3 worm cellular contexts compared by ENCODE assay signal in genomic region chrV:2703299-2703698, ce11.
TF ChIP-seq lines count a peak whose summit lies in the region.

No protein-coding gene starts in this region.

TF ChIP-seq in whole organism, L4 larva, 104 proteins besides CTCF, POLR2A, EP300 and RAD21:
- no peak for TF ChIP-seq spr-1 (tag; optimal IDR thresholded peaks at IDR 0.05; lab: Kevin White, UChicago)
- TF ChIP-seq nhr-28 (tag; optimal IDR thresholded peaks at IDR 0.05; lab: Kevin White, UChicago) = no peak
- no peak for TF ChIP-seq nhr-42 (GFP tag; IDR thresholded peaks at IDR 0.05; lab: Robert Waterston, UW)
- TF ChIP-seq sdz-12 (GFP tag; optimal IDR thresholded peaks at IDR 0.05; lab: Kevin White, UChicago) = peak; percentile 38
- 0 out of 2 replicates have a peak, but pooled peaks have one; percentile 24 for TF ChIP-seq egl-43 (GFP tag; IDR thresholded peaks at IDR 0.05; lab: Robert Waterston, UW)
- TF ChIP-seq F44E2.7 (GFP tag; IDR thresholded peaks at IDR 0.05; lab: Robert Waterston, UW) = 0 out of 2 replicates have a peak, but pooled peaks have one; percentile 13
- TF ChIP-seq R02D3.7 (tag; optimal IDR thresholded peaks at IDR 0.05; lab: Kevin White, UChicago) = no peak
- no peak for TF ChIP-seq saeg-2 (GFP tag; IDR thresholded peaks at IDR 0.05; lab: Robert Waterston, UW)
- TF ChIP-seq aha-1 (tag; lab: Kevin White, UChicago) = peak; percentile 90
- no peak for TF ChIP-seq lsy-2 (tag; optimal IDR thresholded peaks at IDR 0.05; lab: Kevin White, UChicago)
- peak; percentile 84 for TF ChIP-seq set-16 (GFP tag; IDR thresholded peaks at IDR 0.05; lab: Robert Waterston, UW)

TF ChIP-seq in whole organism, early embryonic, 17 proteins besides CTCF, POLR2A, EP300 and RAD21:
- peak; percentile 6; the same call in 1 of the 2 replicates for TF ChIP-seq tbx-11 (GFP tag; IDR thresholded peaks at IDR 0.05; lab: Robert Waterston, UW)
- no peak for TF ChIP-seq ama-1 (optimal IDR thresholded peaks at IDR 0.05; lab: Kevin White, UChicago)

TF ChIP-seq in whole organism, young adult, 124 proteins besides CTCF, POLR2A, EP300 and RAD21:
- TF ChIP-seq zfh-2 (GFP tag; conservative IDR thresholded peaks at IDR 0.05; lab: Robert Waterston, UW) (peak; percentile 53; the same call in 1 of the 2 replicates), ztf-18 (tag; optimal IDR thresholded peaks at IDR 0.05; lab: Kevin White, UChicago) (no peak), F57A8.1 (GFP tag; optimal IDR thresholded peaks at IDR 0.05; lab: Kevin White, UChicago) (no peak), ceh-27 (GFP tag; optimal IDR thresholded peaks at IDR 0.05; lab: Kevin White, UChicago) (no peak), ztf-25 (GFP tag; IDR thresholded peaks at IDR 0.05; lab: Robert Waterston, UW) (0 out of 2 replicates have a peak, but pooled peaks have one; percentile 3), lin-40 (tag; optimal IDR thresholded peaks at IDR 0.05; lab: Kevin White, UChicago) (no peak), lir-1 (GFP tag; conservative IDR thresholded peaks at IDR 0.05; lab: Robert Waterston, UW) (no peak), egrh-3 (GFP tag; IDR thresholded peaks at IDR 0.05; lab: Robert Waterston, UW) (peak; percentile 71; the same call in 1 of the 2 replicates), B0336.3 (GFP tag; IDR thresholded peaks at IDR 0.05; lab: Robert Waterston, UW) (peak; percentile 47; the same call in 1 of the 2 replicates), repo-1 (tag; optimal IDR thresholded peaks at IDR 0.05; lab: Kevin White, UChicago) (no peak)
